Fruit fly (Drosophila melanogaster) whole organism, wandering third instar larva: ENCODE measurements around the gene CG31406.

Source experiments
- CG32264 ChIP-seq: fragments of 200-800 bp; sonication (Bioruptor generic); optimal IDR thresholded peaks from 2 replicates; lab custom pipeline; 2016; ENCODE audit warnings: missing biosample characterization, missing genetic modification characterization
- dsf ChIP-seq: sonication (Bioruptor generic); optimal IDR thresholded peaks from 2 replicates; lab custom pipeline; 2016; ENCODE audit warnings: missing biosample characterization, missing genetic modification characterization, borderline replicate concordance
- jim ChIP-seq: fragments of 175-275, 200-325 bp; sonication (Bioruptor generic); optimal IDR thresholded peaks from 2 replicates; lab custom pipeline; 2016; ENCODE audit warnings: missing biosample characterization, mild to moderate bottlenecking, missing genetic modification characterization
- psq ChIP-seq: fragments of 200-800 bp; sonication (Bioruptor generic); optimal IDR thresholded peaks from 3 replicates; lab custom pipeline; 2017; ENCODE audit warnings: missing biosample characterization, mild to moderate bottlenecking, missing genetic modification characterization, moderate library complexity
- usp ChIP-seq: fragments of >200 bp; optimal IDR thresholded peaks from 2 replicates; lab custom pipeline; 2017; ENCODE audit warnings: missing biosample characterization, missing genetic modification characterization

DNA sequence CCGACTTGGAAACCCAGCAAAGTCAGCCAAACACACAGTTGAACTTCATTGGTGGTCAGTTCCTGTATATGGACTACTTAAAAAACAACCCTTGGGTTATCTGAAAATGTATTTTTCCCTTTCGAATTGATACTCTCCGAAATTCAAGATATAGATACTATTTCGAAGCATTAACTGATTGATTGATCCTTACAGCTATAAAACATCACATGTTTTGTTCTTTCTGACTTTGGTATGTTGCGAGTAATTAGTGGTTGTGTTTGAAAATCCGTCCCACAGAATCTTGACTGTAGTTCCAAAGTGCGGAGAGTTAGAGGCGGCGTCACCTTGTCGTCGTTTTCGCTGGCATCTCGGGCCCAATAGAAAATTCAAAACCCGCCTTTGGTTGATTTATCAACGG lies 31.5 kb downstream of the CG31406 start:
- TF ChIP-seq CG32264 (GFP tag; lab: Kevin White, UChicago) (no peak), usp (GFP tag; lab: Kevin White, UChicago) (no peak), psq (no peak), jim (no peak), dsf (GFP tag; lab: Kevin White, UChicago) (no peak)
